Worm (Caenorhabditis elegans) whole organism, L4 larva: ENCODE measurements around the gene nhr-46.

Experiments
- ZK337.2 ChIP-seq: fragments of 200-800 bp; sonication (Bioruptor generic); IDR thresholded peaks from 2 replicates; pipeline ENCODE4 v1.3.6; 2022; ENCODE audit warnings: missing genetic modification reagents, missing genetic modification characterization, missing compliant biosample characterization
- aly-2 ChIP-seq: sonication (generic microtip); optimal IDR thresholded peaks from 2 replicates; lab custom pipeline; 2018; ENCODE audit warnings: missing biosample characterization, missing genetic modification characterization
- ceh-32 ChIP-seq: sonication (generic microtip); optimal IDR thresholded peaks from 2 replicates; lab custom pipeline; 2016; ENCODE audit warnings: mild to moderate bottlenecking, missing genetic modification characterization, missing compliant biosample characterization; ENCODE audit not compliant: poor library complexity
- ces-1 ChIP-seq: fragments of 150-350 bp; sonication (generic microtip); optimal IDR thresholded peaks from 4 replicates; lab custom pipeline; 2014; ENCODE audit warnings: missing biosample characterization, missing genetic modification reagents, missing genetic modification characterization
- dmd-8 ChIP-seq: fragments of 200-800 bp; sonication (Bioruptor generic); IDR thresholded peaks from 2 replicates; pipeline ENCODE4 v1.3.6; 2022; ENCODE audit warnings: missing genetic modification characterization, missing compliant biosample characterization
- lin-13 ChIP-seq: fragments of 150-350 bp; optimal IDR thresholded peaks from 2 replicates; lab custom pipeline; 2014; ENCODE audit warnings: missing biosample characterization, missing genetic modification reagents, missing genetic modification characterization
- unc-62 ChIP-seq, 3 experiments: fragments of 150-350 bp in 1 of 3; sonication (generic microtip); optimal IDR thresholded peaks in 2 of 3; peaks in 1 of 3; 1 replicate in 1 of 3; 2 replicates in 2 of 3; lab custom pipeline; 2014 to 2017; ENCODE audit warnings: missing biosample characterization in 3 of 3, missing genetic modification characterization in 3 of 3, missing genetic modification reagents in 3 of 3, missing genotype in 1 of 3

ce11 chrIV:5806909-5807308 is 49.2 kb upstream of the nhr-46 start, which contains the start of gene lntl-1:
- TF ChIP-seq lin-13 (no peak), dmd-8 (GFP tag; lab: Robert Waterston, UW) (no peak), aly-2 (tag; lab: Kevin White, UChicago) (no peak), unc-62 (GFP tag; optimal IDR thresholded peaks at IDR 0.05 in 1 of 2; lab: Kevin White, UChicago) (no peak), unc-62 (tag; optimal IDR thresholded peaks at IDR 0.05; lab: Kevin White, UChicago) (no peak), ZK337.2 (GFP tag; lab: Robert Waterston, UW) (no peak), ceh-32 (no peak), ces-1 (GFP tag; lab: Kevin White, UChicago) (no peak)
